Worm (Caenorhabditis elegans) whole organism, L4 larva: Measurements from ENCODE around the gene arp-11.

ENCODE experiments used
- T20F7.1 ChIP-seq: fragments of 200-800 bp; sonication (Bioruptor generic); optimal IDR thresholded peaks from 2 replicates; lab custom pipeline; 2018; ENCODE audit warnings: mild to moderate bottlenecking, missing genetic modification characterization, missing compliant biosample characterization
- Y5F2A.4 ChIP-seq: fragments of 200-800 bp; sonication (Bioruptor generic); optimal IDR thresholded peaks from 2 replicates; lab custom pipeline; 2018; ENCODE audit warnings: mild to moderate bottlenecking, missing genetic modification characterization, missing compliant biosample characterization
- ZK337.2 ChIP-seq: fragments of 200-800 bp; sonication (Bioruptor generic); IDR thresholded peaks from 2 replicates; pipeline ENCODE4 v1.3.6; 2022; ENCODE audit warnings: missing genetic modification reagents, missing genetic modification characterization, missing compliant biosample characterization
- aha-1 ChIP-seq: fragments of 150-350 bp; peaks from one replicate; lab custom pipeline; 2014; ENCODE audit warnings: missing biosample characterization, missing genetic modification characterization
- arid-1 ChIP-seq: fragments of 200-800 bp; sonication (Bioruptor generic); conservative IDR thresholded peaks from 2 replicates; pipeline ENCODE4 v1.3.6; 2022; ENCODE audit warnings: missing genetic modification reagents, missing genetic modification characterization, missing compliant biosample characterization
- ceh-20 ChIP-seq: fragments of 200-800 bp; sonication (Bioruptor generic); IDR thresholded peaks from 2 replicates; pipeline ENCODE4 v1.3.6; 2022; ENCODE audit warnings: missing genetic modification reagents, missing genetic modification characterization, missing compliant biosample characterization
- ceh-28 ChIP-seq: fragments of 150-350 bp; optimal IDR thresholded peaks from 2 replicates; lab custom pipeline; 2014; ENCODE audit warnings: missing biosample characterization, missing genetic modification reagents, missing genetic modification characterization
- ceh-44 ChIP-seq: fragments of 200-800 bp; sonication (Bioruptor generic); IDR thresholded peaks from 2 replicates; pipeline ENCODE4 v1.3.6; 2022; ENCODE audit warnings: missing genetic modification reagents, missing genetic modification characterization, missing compliant biosample characterization
- ceh-62 ChIP-seq: sonication (generic microtip); optimal IDR thresholded peaks from 2 replicates; lab custom pipeline; 2017; ENCODE audit warnings: missing biosample characterization, missing genetic modification characterization
- ctbp-1 ChIP-seq: fragments of 200-800 bp; sonication (Bioruptor generic); IDR thresholded peaks from 2 replicates; pipeline ENCODE4 v1.3.6; 2022; ENCODE audit warnings: missing genetic modification reagents, missing genetic modification characterization, missing compliant biosample characterization
- daf-19 ChIP-seq: fragments of 200-800 bp; sonication (Bioruptor generic); conservative IDR thresholded peaks from 2 replicates; pipeline ENCODE4 v1.3.6; 2022; ENCODE audit warnings: missing genetic modification characterization, missing compliant biosample characterization
- dmd-6 ChIP-seq: fragments of 200-800 bp; sonication (Bioruptor generic); IDR thresholded peaks from 2 replicates; pipeline ENCODE4 v1.3.6; 2022; ENCODE audit warnings: missing genetic modification reagents, missing genetic modification characterization, missing compliant biosample characterization
- dmd-8 ChIP-seq: fragments of 200-800 bp; sonication (Bioruptor generic); IDR thresholded peaks from 2 replicates; pipeline ENCODE4 v1.3.6; 2022; ENCODE audit warnings: missing genetic modification characterization, missing compliant biosample characterization
- dmd-9 ChIP-seq: fragments of 200-800 bp; sonication (Bioruptor generic); IDR thresholded peaks from 2 replicates; pipeline ENCODE4 v1.3.6; 2022; ENCODE audit warnings: missing genetic modification reagents, missing genetic modification characterization, missing compliant biosample characterization
- dpl-1 ChIP-seq: fragments of 150-350 bp; optimal IDR thresholded peaks from 2 replicates; lab custom pipeline; 2014; ENCODE audit warnings: missing biosample characterization, missing genetic modification reagents, missing genetic modification characterization
- duxl-1 ChIP-seq: sonication (generic microtip); optimal IDR thresholded peaks from 2 replicates; lab custom pipeline; 2016; ENCODE audit warnings: mild to moderate bottlenecking, missing genetic modification characterization, moderate library complexity, missing compliant biosample characterization; ENCODE audit not compliant: poor library complexity
- egl-43 ChIP-seq: fragments of 200-800 bp; sonication (Bioruptor generic); IDR thresholded peaks from 2 replicates; pipeline ENCODE4 v1.3.6; 2022; ENCODE audit warnings: missing genetic modification reagents, missing genetic modification characterization, missing compliant biosample characterization
- fkh-10 ChIP-seq: fragments of 150-350 bp; optimal IDR thresholded peaks from 2 replicates; lab custom pipeline; 2014; ENCODE audit warnings: missing biosample characterization, missing genetic modification reagents, missing genetic modification characterization
- gei-8 ChIP-seq: fragments of 200-800 bp; sonication (Bioruptor generic); optimal IDR thresholded peaks from 2 replicates; lab custom pipeline; 2018; ENCODE audit warnings: mild to moderate bottlenecking, missing genetic modification characterization, missing compliant biosample characterization
- hmg-1.1 ChIP-seq: fragments of 200-800 bp; sonication (Bioruptor generic); IDR thresholded peaks from 2 replicates; pipeline ENCODE4 v1.3.6; 2022; ENCODE audit warnings: missing genetic modification reagents, missing genetic modification characterization, missing compliant biosample characterization
- lim-7 ChIP-seq: fragments of 200-800 bp; sonication (Bioruptor generic); IDR thresholded peaks from 2 replicates; pipeline ENCODE4 v1.3.6; 2022; ENCODE audit warnings: missing genetic modification characterization, missing compliant biosample characterization
- lin-1 ChIP-seq: fragments of 200-800 bp; sonication (Bioruptor generic); IDR thresholded peaks from 2 replicates; pipeline ENCODE4 v1.3.6; 2022; ENCODE audit warnings: missing genetic modification reagents, missing genetic modification characterization, missing compliant biosample characterization
- lin-15B ChIP-seq: fragments of 150-350 bp; sonication (generic microtip); optimal IDR thresholded peaks from 3 replicates; lab custom pipeline; 2014; ENCODE audit warnings: missing biosample characterization, missing genetic modification characterization
- lir-3 ChIP-seq: sonication (generic microtip); optimal IDR thresholded peaks from 2 replicates; lab custom pipeline; 2016; ENCODE audit warnings: mild to moderate bottlenecking, missing genetic modification characterization, missing compliant biosample characterization
- madf-5 ChIP-seq, 2 experiments: fragments of 200-800 bp; sonication (Bioruptor generic); IDR thresholded peaks; 2 replicates each; pipeline ENCODE4 v1.3.6; 2022; ENCODE audit warnings: missing compliant biosample characterization in 2 of 2, missing genetic modification characterization in 2 of 2
- madf-9 ChIP-seq: fragments of 200-800 bp; sonication (Bioruptor generic); conservative IDR thresholded peaks from 2 replicates; pipeline ENCODE4 v1.3.6; 2022; ENCODE audit warnings: missing genetic modification reagents, missing genetic modification characterization, missing compliant biosample characterization
- mdl-1 ChIP-seq, 2 experiments: fragments of 150-350 bp in 1 of 2; sonication (generic microtip) in 1 of 2; optimal IDR thresholded peaks; 2 replicates each; lab custom pipeline; 2014 to 2017; ENCODE audit warnings: missing biosample characterization in 2 of 2, missing genetic modification characterization in 2 of 2
- mep-1 ChIP-seq: fragments of 150-350 bp; sonication (generic microtip); optimal IDR thresholded peaks from 3 replicates; lab custom pipeline; 2014; ENCODE audit warnings: missing biosample characterization, missing genetic modification characterization
- nhr-11 ChIP-seq: fragments of 150-350 bp; optimal IDR thresholded peaks from 2 replicates; lab custom pipeline; 2014; ENCODE audit warnings: missing biosample characterization, missing genetic modification characterization
- nhr-111 ChIP-seq: fragments of 200-800 bp; sonication (Bioruptor generic); optimal IDR thresholded peaks from 2 replicates; lab custom pipeline; 2018; ENCODE audit warnings: mild to moderate bottlenecking, missing genetic modification characterization, missing compliant biosample characterization
- nhr-237 ChIP-seq: sonication (generic microtip); optimal IDR thresholded peaks from 2 replicates; lab custom pipeline; 2017; ENCODE audit warnings: missing biosample characterization, missing genetic modification characterization
- nhr-25 ChIP-seq: sonication (generic microtip); optimal IDR thresholded peaks from 2 replicates; lab custom pipeline; 2017; ENCODE audit warnings: missing genetic modification characterization, mild to moderate bottlenecking, missing compliant biosample characterization, antibody characterized with exemption, moderate library complexity, borderline replicate concordance; ENCODE audit not compliant: insufficient read depth
- nhr-28 ChIP-seq: fragments of 150-350 bp; optimal IDR thresholded peaks from 2 replicates; lab custom pipeline; 2014; ENCODE audit warnings: missing biosample characterization, missing genetic modification characterization
- nhr-41 ChIP-seq: fragments of 200-800 bp; sonication (Bioruptor generic); IDR thresholded peaks from 2 replicates; pipeline ENCODE4 v1.3.6; 2022; ENCODE audit warnings: missing genetic modification reagents, missing genetic modification characterization, missing compliant biosample characterization
- nhr-6 ChIP-seq: fragments of 150-350 bp; optimal IDR thresholded peaks from 2 replicates; lab custom pipeline; 2014; ENCODE audit warnings: missing biosample characterization, missing genetic modification characterization
- nhr-76 ChIP-seq: fragments of 150-350 bp; optimal IDR thresholded peaks from 2 replicates; lab custom pipeline; 2014; ENCODE audit warnings: missing biosample characterization, missing genetic modification characterization
- nhr-77 ChIP-seq: fragments of 150-350 bp; optimal IDR thresholded peaks from 2 replicates; lab custom pipeline; 2014; ENCODE audit warnings: missing biosample characterization, missing genetic modification characterization
- saeg-2 ChIP-seq: fragments of 200-800 bp; sonication (Bioruptor generic); IDR thresholded peaks from 2 replicates; pipeline ENCODE4 v1.3.6; 2022; ENCODE audit warnings: missing genetic modification reagents, missing genetic modification characterization, missing compliant biosample characterization
- skn-1 ChIP-seq: fragments of 150-350 bp; optimal IDR thresholded peaks from 2 replicates; lab custom pipeline; 2014; ENCODE audit warnings: missing biosample characterization, missing genetic modification characterization
- snpc-4 ChIP-seq: fragments of 150-350 bp; optimal IDR thresholded peaks from 2 replicates; lab custom pipeline; 2014; ENCODE audit warnings: missing biosample characterization, missing genetic modification characterization
- spr-1 ChIP-seq: sonication (generic microtip); optimal IDR thresholded peaks from 2 replicates; lab custom pipeline; 2016; ENCODE audit warnings: mild to moderate bottlenecking, missing genetic modification characterization, missing compliant biosample characterization
- spr-3 ChIP-seq: fragments of 200-800 bp; sonication (Bioruptor generic); optimal IDR thresholded peaks from 2 replicates; lab custom pipeline; 2018; ENCODE audit warnings: mild to moderate bottlenecking, missing genetic modification characterization, missing compliant biosample characterization
- tag-97 ChIP-seq: fragments of 200-800 bp; sonication (Bioruptor generic); IDR thresholded peaks from 2 replicates; pipeline ENCODE4 v1.3.6; 2022; ENCODE audit warnings: missing genetic modification characterization, missing compliant biosample characterization
- tra-1 ChIP-seq: fragments of 200-800 bp; sonication (Bioruptor generic); IDR thresholded peaks from 2 replicates; pipeline ENCODE4 v1.3.6; 2022; ENCODE audit warnings: missing genetic modification reagents, missing genetic modification characterization, missing compliant biosample characterization
- unc-130 ChIP-seq: sonication (generic microtip); optimal IDR thresholded peaks from 2 replicates; lab custom pipeline; 2016; ENCODE audit warnings: missing genetic modification reagents, missing genetic modification characterization, missing compliant biosample characterization
- unc-39 ChIP-seq: sonication (generic microtip); optimal IDR thresholded peaks from 2 replicates; lab custom pipeline; 2017; ENCODE audit warnings: missing biosample characterization, missing genetic modification characterization
- unc-62 ChIP-seq, 3 experiments: fragments of 150-350 bp in 1 of 3; sonication (generic microtip); optimal IDR thresholded peaks in 2 of 3; peaks in 1 of 3; 1 replicate in 1 of 3; 2 replicates in 2 of 3; lab custom pipeline; 2014 to 2017; ENCODE audit warnings: missing biosample characterization in 3 of 3, missing genetic modification characterization in 3 of 3, missing genetic modification reagents in 3 of 3, missing genotype in 1 of 3
- zfp-2 ChIP-seq: sonication (generic microtip); optimal IDR thresholded peaks from 2 replicates; lab custom pipeline; 2016; ENCODE audit warnings: mild to moderate bottlenecking, missing genetic modification characterization, missing compliant biosample characterization
- zfp-3 ChIP-seq: fragments of 200-800 bp; sonication (Bioruptor generic); conservative IDR thresholded peaks from 2 replicates; pipeline ENCODE4 v1.3.6; 2022; ENCODE audit warnings: missing genetic modification reagents, missing genetic modification characterization, missing compliant biosample characterization
- zip-11 ChIP-seq: fragments of 200-800 bp; sonication (Bioruptor generic); IDR thresholded peaks from 2 replicates; pipeline ENCODE4 v1.3.6; 2022; ENCODE audit warnings: missing genetic modification characterization, missing compliant biosample characterization
- ztf-7 ChIP-seq: fragments of 150-350 bp; optimal IDR thresholded peaks from 2 replicates; lab custom pipeline; 2014; ENCODE audit warnings: missing biosample characterization, missing genetic modification characterization

The arp-11 gene

ce11 chrIV:7910197-7910735 lies 8.2 kb upstream of the arp-11 start, which contains the start of the genes npp-27 and ntl-4 (continued):
- no peak for TF ChIP-seq fkh-10
- no peak for TF ChIP-seq nhr-111 (GFP tag; lab: Kevin White, UChicago)
- no peak for TF ChIP-seq nhr-11 (tag; lab: Kevin White, UChicago)
- no peak for TF ChIP-seq nhr-237 (tag; lab: Kevin White, UChicago)
- TF ChIP-seq spr-1 (tag; lab: Kevin White, UChicago), result no peak
- no peak for TF ChIP-seq zip-11 (GFP tag; lab: Robert Waterston, UW)
- peak in 1 of 2 experiments; percentile 6 for TF ChIP-seq mdl-1 (tag; optimal IDR thresholded peaks at IDR 0.05; lab: Kevin White, UChicago)
- TF ChIP-seq nhr-6 (tag; lab: Kevin White, UChicago), result no peak
- no peak for TF ChIP-seq tra-1 (GFP tag; lab: Robert Waterston, UW)
- no peak for TF ChIP-seq lim-7 (GFP tag; lab: Robert Waterston, UW)
- no peak for TF ChIP-seq spr-3 (GFP tag; lab: Kevin White, UChicago)
- no peak for TF ChIP-seq unc-130 (GFP tag; lab: Kevin White, UChicago)
- TF ChIP-seq hmg-1.1 (GFP tag; lab: Robert Waterston, UW), result 0 out of 2 replicates have a peak, but pooled peaks have one; percentile 27
- TF ChIP-seq unc-39 (tag; lab: Kevin White, UChicago), result no peak
- TF ChIP-seq aha-1 (tag; lab: Kevin White, UChicago), result no peak
- no peak for TF ChIP-seq lin-1 (GFP tag; lab: Robert Waterston, UW)
- TF ChIP-seq tag-97, result no peak
- TF ChIP-seq dpl-1 (GFP tag; lab: Kevin White, UChicago), result no peak
- TF ChIP-seq nhr-25, result no peak
- TF ChIP-seq madf-5 (GFP tag; IDR thresholded peaks at IDR 0.05; lab: Robert Waterston, UW), result no peak
- no peak for TF ChIP-seq unc-62 (GFP tag; optimal IDR thresholded peaks at IDR 0.05 in 1 of 2; lab: Kevin White, UChicago)
- TF ChIP-seq unc-62 (tag; optimal IDR thresholded peaks at IDR 0.05; lab: Kevin White, UChicago), result no peak
- TF ChIP-seq T20F7.1, result no peak
- TF ChIP-seq mep-1, result peak; percentile 4
- no peak for TF ChIP-seq ZK337.2 (GFP tag; lab: Robert Waterston, UW)
- TF ChIP-seq saeg-2, result no peak
- no peak for TF ChIP-seq arid-1 (GFP tag; lab: Robert Waterston, UW)
- TF ChIP-seq skn-1, result no peak
- no peak for TF ChIP-seq nhr-41 (GFP tag; lab: Robert Waterston, UW)
- TF ChIP-seq duxl-1 (tag; lab: Kevin White, UChicago), result no peak
- no peak for TF ChIP-seq zfp-2 (tag; lab: Kevin White, UChicago)
- TF ChIP-seq ceh-62 (tag; lab: Kevin White, UChicago), result no peak
- no peak for TF ChIP-seq lir-3 (tag; lab: Kevin White, UChicago)
- no peak for TF ChIP-seq dmd-9
- no peak for TF ChIP-seq daf-19
- TF ChIP-seq egl-43 (GFP tag; lab: Robert Waterston, UW), result no peak
- no peak for TF ChIP-seq madf-9 (GFP tag; lab: Robert Waterston, UW)
- TF ChIP-seq nhr-28 (tag; lab: Kevin White, UChicago), result no peak
- no peak for TF ChIP-seq nhr-77 (tag; lab: Kevin White, UChicago)
- no peak for TF ChIP-seq ceh-28 (tag; lab: Kevin White, UChicago)
- TF ChIP-seq nhr-76 (tag; lab: Kevin White, UChicago), result no peak
- TF ChIP-seq dmd-6, result 0 out of 2 replicates have a peak, but pooled peaks have one; percentile 5
- no peak for TF ChIP-seq zfp-3
- no peak for TF ChIP-seq ceh-20 (GFP tag; lab: Robert Waterston, UW)
- TF ChIP-seq Y5F2A.4 (GFP tag; lab: Kevin White, UChicago), result no peak
- TF ChIP-seq ztf-7 (tag; lab: Kevin White, UChicago), result no peak
- 0 out of 2 replicates have a peak, but pooled peaks have one; percentile 43 for TF ChIP-seq ctbp-1 (GFP tag; lab: Robert Waterston, UW)
- no peak for TF ChIP-seq snpc-4 (tag; lab: Kevin White, UChicago)
- TF ChIP-seq dmd-8, result no peak
- no peak for TF ChIP-seq ceh-44
- no peak for TF ChIP-seq gei-8 (GFP tag; lab: Kevin White, UChicago)
- no peak for TF ChIP-seq lin-15B (tag; lab: Kevin White, UChicago)
